Worm (Caenorhabditis elegans) whole organism, young adult: ENCODE data around the gene Y49G5A.1.

Source experiments
- B0019.2 ChIP-seq: fragments of 200-800 bp; sonication (Bioruptor generic); conservative IDR thresholded peaks from 2 replicates; pipeline ENCODE4 v1.3.6; 2022; ENCODE audit warnings: missing genetic modification reagents, missing genetic modification characterization, missing compliant biosample characterization
- B0035.1 ChIP-seq: sonication (generic microtip); optimal IDR thresholded peaks from 2 replicates; lab custom pipeline; 2016; ENCODE audit warnings: missing genetic modification characterization, mild to moderate bottlenecking, missing compliant biosample characterization, missing genotype, missing genetic modification reagents
- B0261.1 ChIP-seq: sonication (generic microtip); optimal IDR thresholded peaks from 2 replicates; lab custom pipeline; 2016; ENCODE audit warnings: mild to moderate bottlenecking, missing genetic modification characterization, moderate library complexity, missing compliant biosample characterization
- F22D6.2 ChIP-seq: sonication (generic microtip); optimal IDR thresholded peaks from 2 replicates; lab custom pipeline; 2016; ENCODE audit warnings: mild to moderate bottlenecking, missing genetic modification characterization, missing compliant biosample characterization
- F23B12.7 ChIP-seq: sonication (generic microtip); optimal IDR thresholded peaks from 2 replicates; lab custom pipeline; 2017; ENCODE audit warnings: missing genetic modification characterization, mild to moderate bottlenecking, missing compliant biosample characterization, antibody characterized with exemption, moderate library complexity; ENCODE audit not compliant: insufficient read depth
- F52B5.7 ChIP-seq: sonication (generic microtip); optimal IDR thresholded peaks from 2 replicates; lab custom pipeline; 2016; ENCODE audit warnings: mild to moderate bottlenecking, missing genetic modification characterization, missing compliant biosample characterization
- Y53G8AR.9 ChIP-seq: fragments of 200-800 bp; sonication (Bioruptor generic); conservative IDR thresholded peaks from 2 replicates; pipeline ENCODE4 v1.3.6; 2022; ENCODE audit warnings: missing genetic modification reagents, missing genetic modification characterization, missing compliant biosample characterization
- Y67H2A.10 ChIP-seq: fragments of 200-800 bp; sonication (Bioruptor generic); conservative IDR thresholded peaks from 2 replicates; pipeline ENCODE4 v1.3.6; 2022; ENCODE audit warnings: missing genetic modification reagents, missing genetic modification characterization, missing compliant biosample characterization
- aptf-3 ChIP-seq: fragments of 200-800 bp; sonication (Bioruptor generic); IDR thresholded peaks from 2 replicates; pipeline ENCODE4 v1.3.6; 2022; ENCODE audit warnings: missing genetic modification characterization, missing compliant biosample characterization
- attf-5 ChIP-seq: fragments of 200-800 bp; sonication (Bioruptor generic); optimal IDR thresholded peaks from 2 replicates; lab custom pipeline; 2018; ENCODE audit warnings: mild to moderate bottlenecking, missing genetic modification characterization, missing compliant biosample characterization
- cebp-2 ChIP-seq: fragments of 200-800 bp; sonication (Bioruptor generic); IDR thresholded peaks from 2 replicates; pipeline ENCODE4 v1.3.6; 2022; ENCODE audit warnings: missing genetic modification characterization, missing compliant biosample characterization
- ceh-40 ChIP-seq: fragments of 200-800 bp; sonication (Bioruptor generic); IDR thresholded peaks from 2 replicates; pipeline ENCODE4 v1.3.6; 2022; ENCODE audit warnings: missing genetic modification characterization, missing compliant biosample characterization
- ceh-79 ChIP-seq: sonication (generic microtip); optimal IDR thresholded peaks from 2 replicates; lab custom pipeline; 2017; ENCODE audit warnings: mild to moderate bottlenecking, missing genetic modification characterization, missing compliant biosample characterization
- dpl-1 ChIP-seq: fragments of 150-350 bp; optimal IDR thresholded peaks from 2 replicates; lab custom pipeline; 2014; ENCODE audit warnings: missing biosample characterization, missing genetic modification reagents, missing genetic modification characterization
- egl-18 ChIP-seq: fragments of 200-800 bp; sonication (Bioruptor generic); IDR thresholded peaks from 2 replicates; pipeline ENCODE4 v1.3.6; 2022; ENCODE audit warnings: missing genetic modification reagents, missing genetic modification characterization, missing compliant biosample characterization
- hlh-26 ChIP-seq: fragments of 200-800 bp; sonication (Bioruptor generic); conservative IDR thresholded peaks from 2 replicates; pipeline ENCODE4 v1.3.6; 2022; ENCODE audit warnings: missing genetic modification reagents, missing genetic modification characterization, missing compliant biosample characterization
- hmg-20 ChIP-seq: fragments of 200-800 bp; sonication (Bioruptor generic); IDR thresholded peaks from 2 replicates; pipeline ENCODE4 v1.3.6; 2022; ENCODE audit warnings: missing genetic modification reagents, missing genetic modification characterization, missing compliant biosample characterization
- hsf-1 ChIP-seq: fragments of 200-800 bp; sonication (Bioruptor generic); IDR thresholded peaks from 2 replicates; pipeline ENCODE4 v1.3.6; 2022; ENCODE audit warnings: missing genetic modification reagents, missing genetic modification characterization, missing compliant biosample characterization
- lin-40 ChIP-seq: sonication (generic microtip); optimal IDR thresholded peaks from 2 replicates; lab custom pipeline; 2016; ENCODE audit warnings: missing genetic modification characterization, mild to moderate bottlenecking, missing compliant biosample characterization, missing genotype, missing genetic modification reagents
- lsy-27 ChIP-seq: sonication (generic microtip); optimal IDR thresholded peaks from 2 replicates; lab custom pipeline; 2017; ENCODE audit warnings: missing genetic modification characterization, mild to moderate bottlenecking, missing compliant biosample characterization, antibody characterized with exemption, missing genotype, borderline replicate concordance; ENCODE audit not compliant: insufficient read depth
- madf-3 ChIP-seq: fragments of 200-800 bp; sonication (Bioruptor generic); IDR thresholded peaks from 2 replicates; pipeline ENCODE4 v1.3.6; 2022; ENCODE audit warnings: missing genetic modification reagents, missing genetic modification characterization, missing compliant biosample characterization
- madf-8 ChIP-seq: fragments of 200-800 bp; sonication (Bioruptor generic); conservative IDR thresholded peaks from 2 replicates; pipeline ENCODE4 v1.3.6; 2022; ENCODE audit warnings: missing genetic modification reagents, missing genetic modification characterization, missing compliant biosample characterization
- nfya-1 ChIP-seq: sonication (generic microtip); optimal IDR thresholded peaks from 2 replicates; lab custom pipeline; 2017; ENCODE audit warnings: antibody characterized with exemption, missing compliant biosample characterization, missing genetic modification characterization, borderline replicate concordance; ENCODE audit not compliant: insufficient read depth
- nfyb-1 ChIP-seq: fragments of 200-800 bp; sonication (Bioruptor generic); IDR thresholded peaks from 2 replicates; pipeline ENCODE4 v1.3.6; 2022; ENCODE audit warnings: missing genetic modification reagents, missing genetic modification characterization, missing compliant biosample characterization
- nhr-120 ChIP-seq: fragments of 200-800 bp; sonication (Bioruptor generic); IDR thresholded peaks from 2 replicates; pipeline ENCODE4 v1.3.6; 2022; ENCODE audit warnings: missing genetic modification characterization, missing compliant biosample characterization
- nhr-179 ChIP-seq: sonication (generic microtip); optimal IDR thresholded peaks from 2 replicates; lab custom pipeline; 2016; ENCODE audit warnings: mild to moderate bottlenecking, missing genetic modification characterization, missing compliant biosample characterization
- nhr-27 ChIP-seq: fragments of 200-800 bp; sonication (Bioruptor generic); optimal IDR thresholded peaks from 2 replicates; lab custom pipeline; 2018; ENCODE audit warnings: mild to moderate bottlenecking, missing genetic modification characterization, moderate library complexity, missing compliant biosample characterization
- repo-1 ChIP-seq: sonication (generic microtip); optimal IDR thresholded peaks from 2 replicates; lab custom pipeline; 2017; ENCODE audit warnings: mild to moderate bottlenecking, missing genetic modification characterization, missing compliant biosample characterization
- sdz-38 ChIP-seq: sonication (generic microtip); optimal IDR thresholded peaks from 2 replicates; lab custom pipeline; 2016; ENCODE audit warnings: missing genotype, missing genetic modification characterization, missing compliant biosample characterization
- snpc-3.4 ChIP-seq: sonication (generic microtip); optimal IDR thresholded peaks from 2 replicates; lab custom pipeline; 2017; ENCODE audit warnings: missing genetic modification characterization, mild to moderate bottlenecking, missing compliant biosample characterization, antibody characterized with exemption, moderate library complexity, missing genotype, missing genetic modification reagents
- unc-130 ChIP-seq: sonication (generic microtip); optimal IDR thresholded peaks from 2 replicates; lab custom pipeline; 2016; ENCODE audit warnings: missing genetic modification reagents, missing genetic modification characterization, missing compliant biosample characterization
- zfh-2 ChIP-seq: fragments of 200-800 bp; sonication (Bioruptor generic); conservative IDR thresholded peaks from 2 replicates; pipeline ENCODE4 v1.3.6; 2022; ENCODE audit warnings: missing genetic modification reagents, missing genetic modification characterization, missing compliant biosample characterization
- ztf-22 ChIP-seq: fragments of 200-800 bp; sonication (Bioruptor generic); optimal IDR thresholded peaks from 2 replicates; lab custom pipeline; 2018; ENCODE audit warnings: mild to moderate bottlenecking, missing genetic modification characterization, moderate library complexity, missing compliant biosample characterization
- ztf-3 ChIP-seq: fragments of 200-800 bp; sonication (Bioruptor generic); optimal IDR thresholded peaks from 2 replicates; lab custom pipeline; 2018; ENCODE audit warnings: mild to moderate bottlenecking, missing genetic modification characterization, missing compliant biosample characterization

The Y49G5A.1 gene

DNA sequence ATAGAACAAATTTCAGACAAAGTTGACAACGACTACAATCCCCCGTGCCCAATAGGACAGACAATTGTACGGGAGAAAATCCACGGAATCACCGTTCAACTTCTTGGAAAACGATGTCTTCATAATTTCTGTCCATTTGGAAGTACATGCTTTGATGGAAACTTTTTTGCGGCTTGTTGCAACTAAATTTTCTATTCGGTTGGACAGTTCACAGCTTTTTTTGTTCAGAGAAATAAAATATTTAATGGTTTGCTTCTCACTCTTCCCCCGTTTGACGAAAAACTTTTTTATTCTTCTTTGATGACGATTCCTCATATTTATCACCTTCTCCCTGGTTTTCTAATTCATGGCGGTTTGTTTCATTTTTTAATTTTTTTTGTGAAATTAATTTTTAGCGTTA, 26.9 kb upstream of the Y49G5A.1 start, which contains the start of gene C10G8.2 (continued):
- no peak for TF ChIP-seq ceh-79

DNA sequence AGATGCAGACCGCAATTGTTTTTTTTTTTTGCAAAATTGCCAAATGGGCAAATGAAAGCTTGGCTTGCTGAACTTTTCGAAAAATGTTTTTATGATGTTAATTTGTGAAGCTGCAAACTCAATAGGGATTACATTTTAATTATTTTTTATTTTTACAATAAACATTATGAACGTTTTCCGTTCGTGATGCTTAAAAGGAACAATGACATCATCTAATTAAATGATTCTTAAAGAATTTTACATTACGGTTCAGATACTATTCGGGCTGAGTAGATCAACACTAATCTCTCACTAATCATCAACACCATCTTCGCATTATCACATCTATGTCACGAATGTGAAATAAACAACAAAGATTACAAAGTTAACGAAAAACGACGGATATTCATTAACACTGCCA, 25.3 kb upstream of the Y49G5A.1 start, which contains the start of gene C10G8.3:
TSS of gene C10G8.3 (plus strand) at position 301 of the 400 bp plus-strand sequence.
- no peak for TF ChIP-seq lin-40
- no peak for TF ChIP-seq unc-130
- TF ChIP-seq nhr-27 (tag; lab: Kevin White, UChicago): no peak
- no peak for TF ChIP-seq F52B5.7 (tag; lab: Kevin White, UChicago)
- no peak for TF ChIP-seq egl-18 (GFP tag; lab: Robert Waterston, UW)
- TF ChIP-seq madf-8 (GFP tag; lab: Robert Waterston, UW): no peak
- TF ChIP-seq Y67H2A.10: no peak
- TF ChIP-seq nfyb-1 (GFP tag; lab: Robert Waterston, UW): no peak
- TF ChIP-seq B0019.2 (GFP tag; lab: Robert Waterston, UW): no peak
- TF ChIP-seq snpc-3.4 (tag; lab: Kevin White, UChicago): no peak
- TF ChIP-seq ztf-3: no peak
- no peak for TF ChIP-seq madf-3 (GFP tag; lab: Robert Waterston, UW)
- no peak for TF ChIP-seq nfya-1 (tag; lab: Kevin White, UChicago)

DNA sequence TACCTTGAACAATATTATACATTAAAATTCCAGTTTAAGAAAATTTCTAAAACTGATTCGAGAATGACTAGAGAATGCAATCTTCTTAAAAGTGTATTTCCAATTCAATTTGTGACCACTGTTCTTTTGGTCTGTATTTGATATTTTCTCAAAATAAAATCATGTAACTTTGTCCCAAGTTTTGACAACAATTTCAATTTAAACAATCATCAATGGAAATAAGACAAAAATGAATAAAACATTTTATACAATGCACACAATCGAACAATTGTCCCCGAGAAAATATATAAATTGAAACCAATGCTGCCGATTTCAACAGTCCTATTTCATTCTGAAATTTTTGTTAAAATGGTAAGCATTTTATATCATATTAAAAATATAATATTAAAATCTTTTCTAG, 24.5 kb upstream of the Y49G5A.1 start, which contains the start of gene C10G8.4:
TSS of gene C10G8.4 (plus strand) at position 301 of the 400 bp plus-strand sequence.
- no peak for TF ChIP-seq sdz-38
- TF ChIP-seq B0019.2 (GFP tag; lab: Robert Waterston, UW): no peak
- TF ChIP-seq dpl-1: no peak
- TF ChIP-seq F52B5.7 (tag; lab: Kevin White, UChicago): no peak
- no peak for TF ChIP-seq B0035.1 (tag; lab: Kevin White, UChicago)
- TF ChIP-seq cebp-2 (GFP tag; lab: Robert Waterston, UW): no peak
- no peak for TF ChIP-seq zfh-2 (GFP tag; lab: Robert Waterston, UW)
- no peak for TF ChIP-seq aptf-3 (GFP tag; lab: Robert Waterston, UW)
- no peak for TF ChIP-seq hsf-1 (GFP tag; lab: Robert Waterston, UW)
- TF ChIP-seq nhr-120 (GFP tag; lab: Robert Waterston, UW): no peak
- TF ChIP-seq ztf-22 (GFP tag; lab: Kevin White, UChicago): no peak
- TF ChIP-seq snpc-3.4 (tag; lab: Kevin White, UChicago): no peak
- no peak for TF ChIP-seq Y53G8AR.9 (GFP tag; lab: Robert Waterston, UW)

DNA sequence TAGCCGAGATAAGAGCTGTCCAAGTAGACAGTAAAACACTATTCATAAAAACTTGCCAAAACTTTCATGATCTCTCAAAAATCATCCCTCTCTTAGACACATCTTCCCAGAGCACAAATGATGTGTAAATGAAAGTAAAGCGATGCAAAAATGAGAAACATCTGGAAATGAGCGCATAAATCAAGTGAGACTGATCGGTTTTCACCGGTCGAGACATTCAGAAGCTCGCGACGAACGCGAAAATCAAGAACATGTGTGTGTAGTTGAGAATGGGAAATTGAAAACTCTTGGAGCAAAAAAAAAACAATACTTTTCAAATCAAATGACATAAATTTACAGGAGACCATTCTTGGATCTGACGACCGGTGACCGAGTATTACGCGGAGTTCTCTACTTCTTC, 17.2 kb upstream of the Y49G5A.1 start:
- no peak for TF ChIP-seq repo-1 (tag; lab: Kevin White, UChicago)
- no peak for TF ChIP-seq attf-5 (GFP tag; lab: Kevin White, UChicago)
- no peak for TF ChIP-seq nhr-179 (tag; lab: Kevin White, UChicago)
- TF ChIP-seq F23B12.7 (tag; lab: Kevin White, UChicago): no peak
- TF ChIP-seq ceh-40 (GFP tag; lab: Robert Waterston, UW): no peak
- TF ChIP-seq nhr-120 (GFP tag; lab: Robert Waterston, UW): no peak
- TF ChIP-seq F22D6.2 (tag; lab: Kevin White, UChicago): no peak
- TF ChIP-seq Y67H2A.10: no peak
- no peak for TF ChIP-seq lsy-27
- no peak for TF ChIP-seq F52B5.7 (tag; lab: Kevin White, UChicago)
- TF ChIP-seq B0261.1 (tag; lab: Kevin White, UChicago): no peak
- TF ChIP-seq hlh-26 (GFP tag; lab: Robert Waterston, UW): no peak
- no peak for TF ChIP-seq hmg-20 (GFP tag; lab: Robert Waterston, UW)
- TF ChIP-seq, all 124 proteins: peak for 0
